Worm (Caenorhabditis elegans) whole organism, mixed stage, embryonic: Measurements from ENCODE around the gene nmy-3.
"Not testable (repeated sequence)": the region's sequence is repeated elsewhere in the genome, so short reads cannot be mapped to it uniquely, and the experiment has no call there.

Experiments
- M03D4.4 ChIP-seq: sonication (generic microtip); optimal IDR thresholded peaks from 2 replicates; lab custom pipeline; 2017; ENCODE audit warnings: mild to moderate bottlenecking, missing genetic modification characterization, missing compliant biosample characterization
- bed-3 ChIP-seq: fragments of 200-800 bp; sonication (Bioruptor generic); optimal IDR thresholded peaks from 3 replicates; lab custom pipeline; 2018; ENCODE audit warnings: mild to moderate bottlenecking, missing genetic modification characterization, moderate library complexity, missing compliant biosample characterization
- ceh-39 ChIP-seq: fragments of 150-350 bp; optimal IDR thresholded peaks from 2 replicates; lab custom pipeline; 2014; ENCODE audit warnings: missing biosample characterization, missing genetic modification characterization
- ceh-43 ChIP-seq: fragments of 200-800 bp; sonication (Bioruptor generic); optimal IDR thresholded peaks from 2 replicates; lab custom pipeline; 2018; ENCODE audit warnings: mild to moderate bottlenecking, missing genetic modification characterization, moderate library complexity, missing compliant biosample characterization
- ceh-83 ChIP-seq: fragments of 200-800 bp; sonication (Bioruptor generic); optimal IDR thresholded peaks from 2 replicates; lab custom pipeline; 2018; ENCODE audit warnings: mild to moderate bottlenecking, missing genetic modification characterization, missing compliant biosample characterization
- ces-1 ChIP-seq: fragments of 150-350 bp; optimal IDR thresholded peaks from 2 replicates; lab custom pipeline; 2014; ENCODE audit warnings: missing biosample characterization, missing genetic modification reagents, missing genetic modification characterization
- cnd-1 ChIP-seq: fragments of 200-800 bp; sonication (Bioruptor generic); optimal IDR thresholded peaks from 2 replicates; lab custom pipeline; 2018; ENCODE audit warnings: mild to moderate bottlenecking, missing genetic modification characterization, missing compliant biosample characterization
- drap-1 ChIP-seq: fragments of 200-800 bp; sonication (Bioruptor generic); optimal IDR thresholded peaks from 3 replicates; lab custom pipeline; 2018; ENCODE audit warnings: mild to moderate bottlenecking, missing genetic modification characterization, missing compliant biosample characterization
- elt-1 ChIP-seq: sonication (generic microtip); optimal IDR thresholded peaks from 2 replicates; lab custom pipeline; 2017; ENCODE audit warnings: missing genetic modification characterization, mild to moderate bottlenecking, missing compliant biosample characterization, antibody characterized with exemption, moderate library complexity, borderline replicate concordance; ENCODE audit not compliant: insufficient read depth
- flh-1 ChIP-seq: fragments of 200-800 bp; sonication (Bioruptor generic); optimal IDR thresholded peaks from 2 replicates; lab custom pipeline; 2018; ENCODE audit warnings: mild to moderate bottlenecking, missing genetic modification characterization, moderate library complexity, missing compliant biosample characterization
- ham-2 ChIP-seq: fragments of 200-800 bp; sonication (Bioruptor generic); optimal IDR thresholded peaks from 2 replicates; lab custom pipeline; 2018; ENCODE audit warnings: mild to moderate bottlenecking, missing genetic modification characterization, missing compliant biosample characterization
- lin-13 ChIP-seq: fragments of 150-350 bp; optimal IDR thresholded peaks from 2 replicates; lab custom pipeline; 2014; ENCODE audit warnings: missing biosample characterization, missing genetic modification characterization
- lin-32 ChIP-seq: fragments of 200-800 bp; sonication (Bioruptor generic); optimal IDR thresholded peaks from 2 replicates; lab custom pipeline; 2018; ENCODE audit warnings: mild to moderate bottlenecking, missing genetic modification characterization, missing compliant biosample characterization
- lsy-2 ChIP-seq: fragments of 150-350 bp; optimal IDR thresholded peaks from 2 replicates; lab custom pipeline; 2014; ENCODE audit warnings: missing biosample characterization, missing genetic modification characterization
- mab-5 ChIP-seq: fragments of 150-350 bp; optimal IDR thresholded peaks from 2 replicates; lab custom pipeline; 2014; ENCODE audit warnings: missing biosample characterization, missing genetic modification characterization
- mep-1 ChIP-seq: fragments of 150-350 bp; optimal IDR thresholded peaks from 2 replicates; lab custom pipeline; 2017; ENCODE audit warnings: missing biosample characterization, missing genetic modification reagents, missing genetic modification characterization, inconsistent platforms
- mls-2 ChIP-seq: sonication (generic microtip); optimal IDR thresholded peaks from 2 replicates; lab custom pipeline; 2016; ENCODE audit warnings: mild to moderate bottlenecking, missing genetic modification characterization, moderate library complexity, missing compliant biosample characterization
- nhr-2 ChIP-seq: fragments of 150-350 bp; optimal IDR thresholded peaks from 2 replicates; lab custom pipeline; 2014; ENCODE audit warnings: missing biosample characterization, missing genetic modification characterization
- nhr-76 ChIP-seq: sonication (generic microtip); optimal IDR thresholded peaks from 2 replicates; lab custom pipeline; 2017; ENCODE audit warnings: missing biosample characterization, missing genetic modification characterization
- pha-4 ChIP-seq: fragments of 150-350 bp; optimal IDR thresholded peaks from 2 replicates; lab custom pipeline; 2018; ENCODE audit warnings: missing biosample characterization, missing genetic modification reagents, missing genetic modification characterization
- snpc-4 ChIP-seq: fragments of 150-350 bp; optimal IDR thresholded peaks from 2 replicates; lab custom pipeline; 2014; ENCODE audit warnings: missing biosample characterization, missing genetic modification characterization
- sptf-1 ChIP-seq: sonication (generic microtip); optimal IDR thresholded peaks from 2 replicates; lab custom pipeline; 2017; ENCODE audit warnings: mild to moderate bottlenecking, missing genetic modification characterization, moderate library complexity, missing compliant biosample characterization
- tbx-8 ChIP-seq: fragments of 200-800 bp; sonication (Bioruptor generic); optimal IDR thresholded peaks from 2 replicates; lab custom pipeline; 2018; ENCODE audit warnings: mild to moderate bottlenecking, missing genetic modification characterization, moderate library complexity, missing compliant biosample characterization
- unc-120 ChIP-seq: sonication (generic microtip); optimal IDR thresholded peaks from 2 replicates; lab custom pipeline; 2017; ENCODE audit warnings: missing genetic modification characterization, missing compliant biosample characterization; ENCODE audit not compliant: poor library complexity, severe bottlenecking
- unc-39 ChIP-seq: fragments of 150-350 bp; optimal IDR thresholded peaks from 2 replicates; lab custom pipeline; 2014; ENCODE audit warnings: missing biosample characterization, missing genetic modification characterization
- unc-62 ChIP-seq: fragments of 150-350 bp; optimal IDR thresholded peaks from 2 replicates; lab custom pipeline; 2014; ENCODE audit warnings: missing biosample characterization, missing genetic modification reagents, missing genetic modification characterization
- zip-8 ChIP-seq: fragments of 150-350 bp; optimal IDR thresholded peaks from 2 replicates; lab custom pipeline; 2014; ENCODE audit warnings: missing biosample characterization, missing genetic modification characterization
- ztf-11 ChIP-seq: fragments of 150-350 bp; optimal IDR thresholded peaks from 2 replicates; lab custom pipeline; 2014; ENCODE audit warnings: missing biosample characterization, missing genetic modification characterization

The nmy-3 gene

DNA sequence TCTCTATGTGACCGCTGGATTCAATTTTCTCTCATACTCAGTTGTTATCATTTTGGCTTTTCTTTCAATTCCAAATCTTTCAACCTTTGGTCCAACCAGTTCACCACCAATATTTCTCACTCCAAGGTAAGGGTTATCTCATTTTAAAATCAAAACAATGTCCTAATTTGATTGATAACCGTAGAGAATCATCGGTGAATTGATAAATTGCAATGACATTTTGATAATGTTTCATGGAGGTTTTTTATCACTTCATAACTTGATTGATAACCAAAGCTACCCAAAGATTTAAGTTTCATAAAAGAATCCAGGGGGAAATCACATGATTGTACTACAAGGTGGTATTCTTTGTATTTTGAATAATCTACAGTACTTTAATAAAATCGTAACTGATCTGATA is 35.1 kb upstream of the nmy-3 start:
- TF ChIP-seq ceh-39 (tag; lab: Kevin White, UChicago) (no peak), unc-120 (tag; lab: Kevin White, UChicago) (no peak), unc-39 (tag; lab: Kevin White, UChicago) (no peak), mls-2 (tag; lab: Kevin White, UChicago) (no peak), elt-1 (no peak), nhr-2 (tag; lab: Kevin White, UChicago) (no peak), ham-2 (GFP tag; lab: Kevin White, UChicago) (no peak), mep-1 (tag; lab: Kevin White, UChicago) (no peak), drap-1 (GFP tag; lab: Kevin White, UChicago) (no peak), pha-4 (tag; lab: Kevin White, UChicago) (no peak), snpc-4 (tag; lab: Kevin White, UChicago) (no peak)

DNA sequence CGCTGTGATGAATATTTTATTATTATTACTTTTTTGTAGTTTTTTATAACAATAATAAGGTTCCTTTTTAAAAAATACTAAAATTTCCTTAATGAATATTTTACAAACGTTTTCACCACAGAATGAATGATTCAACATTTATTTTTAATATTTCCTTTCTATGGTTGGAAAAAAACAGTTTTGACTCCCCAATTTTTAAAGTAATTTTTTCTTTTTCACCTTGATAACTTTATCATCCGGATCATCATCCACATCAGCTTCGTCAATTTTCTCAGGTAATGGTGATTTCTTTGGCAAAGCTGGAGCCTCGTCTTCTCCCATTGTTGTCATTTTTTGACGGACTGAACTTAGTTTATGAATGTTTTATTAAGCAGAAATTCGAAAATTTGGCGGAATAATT is 30.6 kb upstream of the nmy-3 start, which contains the start of gene rab-28:
Gene rab-28, minus strand, starts transcription at position 343 of the 400 bp plus-strand sequence.
- no peak for TF ChIP-seq lin-13 (tag; lab: Kevin White, UChicago)
- TF ChIP-seq pha-4 (tag; lab: Kevin White, UChicago) = no peak
- TF ChIP-seq lin-32 (GFP tag; lab: Kevin White, UChicago) = no peak
- no peak for TF ChIP-seq ceh-83 (GFP tag; lab: Kevin White, UChicago)
- no peak for TF ChIP-seq flh-1

DNA sequence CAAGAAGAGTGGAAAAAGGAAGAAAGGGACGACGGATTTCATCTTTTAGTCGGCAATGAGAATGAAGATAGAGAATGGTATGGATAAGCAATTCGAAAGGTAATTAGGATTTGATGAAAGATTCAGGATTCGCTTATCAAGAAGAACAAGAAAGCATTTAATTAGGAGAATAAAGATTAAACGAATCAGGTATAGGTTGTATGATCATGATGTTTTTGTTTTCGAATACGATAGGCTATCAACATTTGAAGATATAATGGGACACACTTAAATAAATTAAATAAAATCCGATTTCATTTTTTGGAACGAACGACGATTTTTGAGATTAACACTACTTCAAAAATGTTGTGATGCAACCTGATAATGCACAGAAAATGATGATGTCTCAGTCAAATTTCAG is 28.9 kb upstream of the nmy-3 start, which contains the start of gene Y11D7A.5:
Gene Y11D7A.5, minus strand, starts transcription at position 101 of the 400 bp plus-strand sequence.
- TF ChIP-seq ceh-83 (GFP tag; lab: Kevin White, UChicago) (no peak), bed-3 (GFP tag; lab: Kevin White, UChicago) (no peak), ham-2 (GFP tag; lab: Kevin White, UChicago) (no peak), ceh-43 (no peak), mls-2 (tag; lab: Kevin White, UChicago) (no peak), flh-1 (no peak), cnd-1 (tag; lab: Kevin White, UChicago) (no peak), unc-120 (tag; lab: Kevin White, UChicago) (no peak), snpc-4 (tag; lab: Kevin White, UChicago) (no peak), ceh-39 (tag; lab: Kevin White, UChicago) (no peak), ztf-11 (tag; lab: Kevin White, UChicago) (no peak)

DNA sequence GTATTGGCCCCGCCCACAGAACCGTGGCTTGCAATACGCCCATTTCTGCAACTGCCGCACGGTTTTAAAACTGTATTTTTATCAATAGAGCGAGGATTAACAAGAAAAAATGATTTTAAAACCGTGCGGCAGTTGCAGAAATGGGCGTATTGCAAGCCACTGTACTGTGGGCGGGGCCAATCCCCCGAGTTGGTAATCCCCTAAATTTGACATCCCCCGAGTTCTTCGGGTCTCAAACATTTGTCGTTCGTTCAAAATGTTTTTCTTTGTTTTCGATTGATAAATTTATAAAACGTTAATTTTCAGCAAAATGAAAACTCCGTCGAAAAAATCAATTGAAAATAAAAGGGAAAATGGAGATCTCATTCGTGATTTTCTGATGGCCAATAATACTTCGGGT is 25.1 kb upstream of the nmy-3 start, which contains the start of gene Y11D7A.7:
Gene Y11D7A.7, plus strand, starts transcription at position 301 of the 400 bp plus-strand sequence.
- not testable (repeated sequence) for TF ChIP-seq lin-13 (tag; lab: Kevin White, UChicago); ceh-83 (GFP tag; lab: Kevin White, UChicago); bed-3 (GFP tag; lab: Kevin White, UChicago)

DNA sequence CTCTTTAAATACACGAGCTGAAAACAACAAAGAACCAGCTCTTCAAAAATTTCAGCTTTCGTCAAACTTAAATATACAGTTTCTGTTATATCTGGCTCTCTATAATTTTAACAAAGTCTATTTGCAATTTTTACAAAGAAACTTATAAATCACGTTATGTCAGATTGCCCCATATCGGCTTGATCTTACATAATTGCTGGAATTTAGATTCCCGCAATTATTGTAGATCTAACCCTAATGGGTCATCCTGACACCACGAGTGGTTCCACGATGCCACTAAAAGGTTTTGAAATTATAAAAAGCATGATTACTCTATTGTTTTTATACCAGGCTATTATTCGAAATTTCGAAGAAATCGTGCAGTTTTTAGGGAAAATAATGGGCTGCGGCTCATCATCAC is 23.2 kb upstream of the nmy-3 start, which contains the start of gene Y11D7A.8:
Gene Y11D7A.8, plus strand, starts transcription at position 301 of the 400 bp plus-strand sequence.
- TF ChIP-seq unc-62 (GFP tag; lab: Kevin White, UChicago) (no peak), lin-32 (GFP tag; lab: Kevin White, UChicago) (no peak), elt-1 (no peak), zip-8 (tag; lab: Kevin White, UChicago) (no peak), ceh-83 (GFP tag; lab: Kevin White, UChicago) (no peak), ceh-39 (tag; lab: Kevin White, UChicago) (no peak), ceh-43 (no peak), mab-5 (tag; lab: Kevin White, UChicago) (no peak), pha-4 (tag; lab: Kevin White, UChicago) (no peak)

DNA sequence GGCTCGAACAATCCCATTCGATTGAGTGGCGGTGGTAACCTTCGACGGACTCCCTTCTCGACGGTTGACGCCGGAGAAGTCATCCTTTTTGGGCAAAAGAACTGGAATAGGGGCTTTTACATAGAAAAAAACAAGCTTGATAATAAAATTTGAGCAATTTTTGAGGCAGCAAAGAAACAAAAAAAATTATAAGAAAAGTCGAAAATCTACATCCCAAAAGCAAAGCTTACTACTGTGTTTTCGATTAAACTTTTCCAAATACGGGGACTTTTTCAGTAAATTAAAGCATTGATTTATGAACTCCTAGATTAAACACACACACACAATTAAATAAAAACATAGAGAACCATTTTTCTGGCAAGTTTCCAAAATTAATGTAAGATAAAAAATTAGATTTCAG is 18.3 kb upstream of the nmy-3 start, which contains the start of gene Y11D7A.9:
Gene Y11D7A.9, minus strand, starts transcription at position 101 of the 400 bp plus-strand sequence.
- TF ChIP-seq M03D4.4 (tag; lab: Kevin White, UChicago) (no peak), elt-1 (no peak), nhr-2 (tag; lab: Kevin White, UChicago) (no peak), lsy-2 (no peak), ces-1 (no peak), unc-39 (tag; lab: Kevin White, UChicago) (no peak), sptf-1 (tag; lab: Kevin White, UChicago) (no peak), unc-62 (GFP tag; lab: Kevin White, UChicago) (no peak), mls-2 (tag; lab: Kevin White, UChicago) (no peak), tbx-8 (no peak), nhr-76 (tag; lab: Kevin White, UChicago) (no peak)
